Worm (Caenorhabditis elegans) whole organism, late embryonic: ENCODE results near the gene F56B3.4.
A peak's percentile ranks its signal among the peaks of the same experiment; 100 is the strongest.

Experiments used
- C08G9.2 ChIP-seq: sonication (generic microtip); optimal IDR thresholded peaks from 2 replicates; lab custom pipeline; 2016; ENCODE audit warnings: mild to moderate bottlenecking, missing genetic modification characterization, moderate library complexity, missing compliant biosample characterization
- C38D4.7 ChIP-seq: fragments of 200-800 bp; sonication (Bioruptor generic); optimal IDR thresholded peaks from 2 replicates; lab custom pipeline; 2018; ENCODE audit warnings: mild to moderate bottlenecking, missing genetic modification characterization, moderate library complexity, missing compliant biosample characterization
- unc-55 ChIP-seq: sonication (generic microtip); optimal IDR thresholded peaks from 2 replicates; lab custom pipeline; 2017; ENCODE audit warnings: missing biosample characterization, missing genetic modification reagents, missing genetic modification characterization

Gene F56B3.4

DNA sequence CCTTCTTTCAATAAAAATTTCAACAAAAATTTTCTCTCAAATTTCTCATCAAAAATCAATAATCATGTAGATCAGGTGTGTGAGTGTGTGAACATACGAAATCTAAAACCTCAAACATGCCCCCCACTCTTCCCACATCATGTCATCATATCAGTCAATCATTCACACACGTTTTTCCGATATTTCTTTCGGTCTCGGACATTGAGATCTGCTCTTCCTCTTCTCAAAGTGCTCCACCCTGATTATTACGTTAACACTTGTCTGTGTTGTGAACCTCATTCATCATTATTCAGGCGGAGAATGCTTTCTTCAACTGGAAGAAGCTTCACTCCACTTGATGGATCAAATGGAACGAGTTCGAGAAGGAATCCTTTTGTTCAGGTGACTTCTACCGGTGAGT is 57.6 kb downstream of the F56B3.4 start, which contains the start of gene kvs-5:
kvs-5 (plus strand) TSS at position 301 of the 400 bp plus-strand sequence.
- TF ChIP-seq C38D4.7 (GFP tag; lab: Kevin White, UChicago): no peak
- peak; percentile 47 for TF ChIP-seq unc-55 (GFP tag; lab: Kevin White, UChicago)
- no peak for TF ChIP-seq C08G9.2 (tag; lab: Kevin White, UChicago)
